Worm (Caenorhabditis elegans) whole organism, mixed stage, embryonic: ENCODE measurements around the gene F57F4.1.

Source experiments
- blmp-1 ChIP-seq: fragments of 150-350 bp; optimal IDR thresholded peaks from 2 replicates; lab custom pipeline; 2014; ENCODE audit warnings: missing biosample characterization, missing genetic modification characterization
- drap-1 ChIP-seq: fragments of 200-800 bp; sonication (Bioruptor generic); optimal IDR thresholded peaks from 3 replicates; lab custom pipeline; 2018; ENCODE audit warnings: mild to moderate bottlenecking, missing genetic modification characterization, missing compliant biosample characterization
- elt-3 ChIP-seq: fragments of 150-350 bp; optimal IDR thresholded peaks from 2 replicates; lab custom pipeline; 2014; ENCODE audit warnings: missing biosample characterization, missing genetic modification characterization
- flh-1 ChIP-seq: fragments of 200-800 bp; sonication (Bioruptor generic); optimal IDR thresholded peaks from 2 replicates; lab custom pipeline; 2018; ENCODE audit warnings: mild to moderate bottlenecking, missing genetic modification characterization, moderate library complexity, missing compliant biosample characterization
- lin-13 ChIP-seq: fragments of 150-350 bp; optimal IDR thresholded peaks from 2 replicates; lab custom pipeline; 2014; ENCODE audit warnings: missing biosample characterization, missing genetic modification characterization
- nhr-237 ChIP-seq: fragments of 150-350 bp; optimal IDR thresholded peaks from 2 replicates; lab custom pipeline; 2014; ENCODE audit warnings: missing biosample characterization, missing genetic modification characterization
- nhr-28 ChIP-seq: fragments of 150-350 bp; optimal IDR thresholded peaks from 2 replicates; lab custom pipeline; 2014; ENCODE audit warnings: missing biosample characterization, missing genetic modification characterization
- pha-4 ChIP-seq: fragments of 150-350 bp; optimal IDR thresholded peaks from 2 replicates; lab custom pipeline; 2018; ENCODE audit warnings: missing biosample characterization, missing genetic modification reagents, missing genetic modification characterization

DNA sequence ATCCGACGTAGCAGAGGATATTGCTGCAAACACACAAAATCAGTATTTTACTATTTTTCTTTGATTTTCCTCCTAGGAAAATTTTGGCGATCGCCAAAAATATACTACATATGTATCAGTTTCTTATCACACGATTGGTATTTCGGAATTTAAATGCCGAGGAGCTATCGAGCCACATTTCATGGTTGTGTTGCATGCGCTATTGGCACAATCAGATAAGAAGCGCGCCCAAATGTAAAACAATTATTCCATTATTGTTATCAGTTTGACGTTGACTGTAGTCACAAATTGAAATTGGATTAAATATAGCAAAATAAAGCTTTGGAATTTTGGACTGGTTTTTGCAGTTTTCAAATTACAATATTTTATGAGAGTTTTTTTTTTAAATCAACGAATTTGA lies 8.7 kb downstream of the F57F4.1 start:
- no peak for TF ChIP-seq elt-3 (tag; lab: Kevin White, UChicago)
- no peak for TF ChIP-seq nhr-237 (tag; lab: Kevin White, UChicago)
- TF ChIP-seq flh-1 (GFP tag; lab: Kevin White, UChicago) = no peak
- no peak for TF ChIP-seq lin-13
- no peak for TF ChIP-seq nhr-28 (tag; lab: Kevin White, UChicago)
- no peak for TF ChIP-seq blmp-1 (tag; lab: Kevin White, UChicago)
- no peak for TF ChIP-seq drap-1 (GFP tag; lab: Kevin White, UChicago)
- no peak for TF ChIP-seq pha-4 (tag; lab: Kevin White, UChicago)
